Fruit fly (Drosophila melanogaster) whole organism, embryonic: ENCODE data around the gene CG15043.

Experiments
- Ada2b ChIP-seq: fragments of 200-800 bp; sonication (Bioruptor generic); IDR thresholded peaks from 2 replicates; pipeline ENCODE4 v1.3.6; 2022; ENCODE audit warnings: missing biosample characterization, missing genetic modification characterization
- CG10267 ChIP-seq: fragments of 200-800 bp; sonication (Bioruptor generic); optimal IDR thresholded peaks from 2 replicates; lab custom pipeline; 2018; ENCODE audit warnings: missing biosample characterization, mild to moderate bottlenecking, missing genetic modification characterization, moderate library complexity
- CG10543 ChIP-seq: fragments of 200-800 bp; sonication (Bioruptor generic); optimal IDR thresholded peaks from 3 replicates; lab custom pipeline; 2017; ENCODE audit warnings: missing biosample characterization, mild to moderate bottlenecking, missing genetic modification characterization, moderate library complexity
- CG10979 ChIP-seq: fragments of 200-800 bp; sonication (Bioruptor generic); optimal IDR thresholded peaks from 2 replicates; lab custom pipeline; 2018; ENCODE audit warnings: missing biosample characterization, mild to moderate bottlenecking, missing genetic modification characterization, moderate library complexity
- CG11085 ChIP-seq: fragments of 200-800 bp; sonication (Bioruptor generic); IDR thresholded peaks from 2 replicates; pipeline ENCODE4 v1.3.6; 2022; ENCODE audit warnings: missing biosample characterization, missing genetic modification characterization
- CG11093 ChIP-seq: fragments of 200-800 bp; sonication (Bioruptor generic); IDR thresholded peaks from 3 replicates; pipeline ENCODE4 v1.3.6; 2022; ENCODE audit warnings: missing biosample characterization, missing genetic modification characterization
- CG11456 ChIP-seq: fragments of 200-800 bp; sonication (Bioruptor generic); IDR thresholded peaks from 3 replicates; pipeline ENCODE4 v1.3.6; 2022; ENCODE audit warnings: missing biosample characterization, missing genetic modification characterization
- CG13424 ChIP-seq: fragments of 200-800 bp; sonication (Bioruptor generic); optimal IDR thresholded peaks from 2 replicates; lab custom pipeline; 2019; ENCODE audit warnings: missing biosample characterization, mild to moderate bottlenecking, missing genetic modification characterization, moderate library complexity
- CG14667 ChIP-seq: fragments of 200-800 bp; sonication (Bioruptor generic); IDR thresholded peaks from 2 replicates; pipeline ENCODE4 v1.3.6; 2022; ENCODE audit warnings: missing biosample characterization, missing genetic modification characterization
- CG17186 ChIP-seq: fragments of 200-800 bp; sonication (Bioruptor generic); optimal IDR thresholded peaks from 3 replicates; lab custom pipeline; 2017; ENCODE audit warnings: missing biosample characterization, missing genetic modification reagents, missing genetic modification characterization
- CG18476 ChIP-seq: fragments of 200-800 bp; sonication (Bioruptor generic); optimal IDR thresholded peaks from 2 replicates; lab custom pipeline; 2016; ENCODE audit warnings: missing biosample characterization, mild to moderate bottlenecking, missing genetic modification characterization
- CG18764 ChIP-seq: fragments of 200-800 bp; sonication (Bioruptor generic); optimal IDR thresholded peaks from 3 replicates; lab custom pipeline; 2016; ENCODE audit warnings: missing biosample characterization, missing genetic modification characterization
- CG34376 ChIP-seq: fragments of 200-800 bp; sonication (Bioruptor generic); optimal IDR thresholded peaks from 2 replicates; lab custom pipeline; 2018; ENCODE audit warnings: missing biosample characterization, mild to moderate bottlenecking, missing genetic modification characterization
- CG5180 ChIP-seq: fragments of 200-800 bp; sonication (Bioruptor generic); optimal IDR thresholded peaks from 3 replicates; lab custom pipeline; 2017; ENCODE audit warnings: missing biosample characterization, missing genetic modification characterization, mild to moderate bottlenecking, moderate library complexity, missing genetic modification reagents
- CG6683 ChIP-seq: fragments of 200-800 bp; sonication (Bioruptor generic); optimal IDR thresholded peaks from 2 replicates; lab custom pipeline; 2017; ENCODE audit warnings: missing biosample characterization, mild to moderate bottlenecking, missing genetic modification characterization, missing genetic modification reagents
- CG8944 ChIP-seq: fragments of 200-800 bp; sonication (Bioruptor generic); optimal IDR thresholded peaks from 3 replicates; lab custom pipeline; 2016; ENCODE audit warnings: missing biosample characterization, missing genetic modification characterization
- CG9797 ChIP-seq: fragments of 200-800 bp; sonication (Bioruptor generic); optimal IDR thresholded peaks from 3 replicates; lab custom pipeline; 2018; ENCODE audit warnings: missing biosample characterization, mild to moderate bottlenecking, missing genetic modification characterization
- CG9876 ChIP-seq: fragments of 200-800 bp; sonication (Bioruptor generic); optimal IDR thresholded peaks from 2 replicates; lab custom pipeline; 2016; ENCODE audit warnings: missing biosample characterization, missing genetic modification characterization
- D19A ChIP-seq: fragments of 200-800 bp; optimal IDR thresholded peaks from 3 replicates; lab custom pipeline; 2019; ENCODE audit warnings: missing biosample characterization, mild to moderate bottlenecking, missing genetic modification characterization, moderate library complexity
- D19B ChIP-seq: fragments of 200-800 bp; sonication (Bioruptor generic); optimal IDR thresholded peaks from 2 replicates; lab custom pipeline; 2017; ENCODE audit warnings: missing biosample characterization, mild to moderate bottlenecking, missing genetic modification characterization
- Dip2 ChIP-seq: fragments of 200-800 bp; sonication (Bioruptor generic); IDR thresholded peaks from 2 replicates; pipeline ENCODE4 v1.3.6; 2022; ENCODE audit warnings: missing biosample characterization, missing genetic modification characterization
- Ets97D ChIP-seq: fragments of 200-800 bp; sonication (Bioruptor generic); optimal IDR thresholded peaks from 3 replicates; lab custom pipeline; 2016; ENCODE audit warnings: missing biosample characterization, missing genetic modification characterization
- Gug ChIP-seq: fragments of 200-800 bp; sonication (Bioruptor generic); IDR thresholded peaks from 4 replicates; pipeline ENCODE4 v1.3.6; 2022; ENCODE audit warnings: missing biosample characterization, missing genetic modification characterization
- HLH3B ChIP-seq: fragments of 200-800 bp; sonication (Bioruptor generic); IDR thresholded peaks from 2 replicates; pipeline ENCODE4 v1.3.6; 2022; ENCODE audit warnings: missing biosample characterization, missing genetic modification characterization
- Hr3 ChIP-seq: fragments of 200-800 bp; sonication (Bioruptor generic); optimal IDR thresholded peaks from 3 replicates; lab custom pipeline; 2016; ENCODE audit warnings: missing biosample characterization, missing genetic modification characterization
- Lhr ChIP-seq: fragments of 200-800 bp; sonication (Bioruptor generic); optimal IDR thresholded peaks from 3 replicates; lab custom pipeline; 2017; ENCODE audit warnings: mild to moderate bottlenecking, missing biosample characterization, missing genetic modification reagents, missing genetic modification characterization
- Med ChIP-seq: fragments of 200-800 bp; sonication (Bioruptor generic); peaks from one replicate; lab custom pipeline; 2016; ENCODE audit warnings: missing biosample characterization, missing genetic modification characterization, mild to moderate bottlenecking, inconsistent platforms, moderate library complexity
- Meics ChIP-seq: fragments of 200-800 bp; sonication (Bioruptor generic); optimal IDR thresholded peaks from 2 replicates; lab custom pipeline; 2017; ENCODE audit warnings: missing biosample characterization, mild to moderate bottlenecking, missing genetic modification characterization
- Nf-YA ChIP-seq: fragments of 200-800 bp; sonication (Bioruptor generic); IDR thresholded peaks from 2 replicates; pipeline ENCODE4 v1.3.6; 2022; ENCODE audit warnings: missing biosample characterization, missing genetic modification characterization
- Rx ChIP-seq: fragments of 200-800 bp; sonication (Bioruptor generic); IDR thresholded peaks from 2 replicates; pipeline ENCODE4 v1.3.6; 2022; ENCODE audit warnings: missing biosample characterization, missing genetic modification characterization
- Sry-β ChIP-seq: fragments of 200-800 bp; sonication (Bioruptor generic); optimal IDR thresholded peaks from 2 replicates; lab custom pipeline; 2018; ENCODE audit warnings: missing biosample characterization, mild to moderate bottlenecking, missing genetic modification characterization, moderate library complexity
- amos ChIP-seq: fragments of 200-800 bp; sonication (Bioruptor generic); IDR thresholded peaks from 2 replicates; pipeline ENCODE4 v1.3.6; 2022; ENCODE audit warnings: missing biosample characterization, missing genetic modification characterization; ENCODE audit not compliant: partially characterized antibody
- ara ChIP-seq: fragments of 200-800 bp; sonication (Bioruptor generic); IDR thresholded peaks from 2 replicates; pipeline ENCODE4 v1.3.6; 2022; ENCODE audit warnings: missing biosample characterization, missing genetic modification characterization
- bigmax ChIP-seq: fragments of 200-800 bp; sonication (Bioruptor generic); optimal IDR thresholded peaks from 2 replicates; lab custom pipeline; 2018; ENCODE audit warnings: missing biosample characterization, mild to moderate bottlenecking, missing genetic modification characterization
- cato ChIP-seq: fragments of 200-800 bp; sonication (Bioruptor generic); optimal IDR thresholded peaks from 2 replicates; lab custom pipeline; 2016; ENCODE audit warnings: missing biosample characterization, missing genetic modification characterization, borderline replicate concordance
- croc ChIP-seq: fragments of 200-800 bp; sonication (Bioruptor generic); conservative IDR thresholded peaks from 3 replicates; pipeline ENCODE4 v1.3.6; 2022; ENCODE audit warnings: missing biosample characterization, missing genetic modification characterization
- crp ChIP-seq, 2 experiments: fragments of 200-800 bp; sonication (Bioruptor generic); optimal IDR thresholded peaks; 2 replicates in 1 of 2; 3 replicates in 1 of 2; lab custom pipeline; 2017; ENCODE audit warnings: missing biosample characterization in 2 of 2, missing genetic modification characterization in 2 of 2, mild to moderate bottlenecking in 1 of 2, moderate library complexity in 1 of 2
- dan ChIP-seq: fragments of 200-800 bp; sonication (Bioruptor generic); IDR thresholded peaks from 2 replicates; pipeline ENCODE4 v1.3.6; 2022; ENCODE audit warnings: missing biosample characterization, missing genetic modification characterization
- esg ChIP-seq: fragments of 200-800 bp; sonication (Bioruptor generic); conservative IDR thresholded peaks from 2 replicates; pipeline ENCODE4 v1.3.6; 2022; ENCODE audit warnings: missing biosample characterization, missing genetic modification characterization
- eve ChIP-seq, 2 experiments: fragments of >200 bp; optimal IDR thresholded peaks; 2 replicates each; lab custom pipeline; 2017; ENCODE audit warnings: missing biosample characterization in 2 of 2, missing genetic modification characterization in 2 of 2
- gfzf ChIP-seq: fragments of 200-800 bp; sonication (Bioruptor generic); optimal IDR thresholded peaks from 2 replicates; lab custom pipeline; 2016; ENCODE audit warnings: missing biosample characterization, mild to moderate bottlenecking, missing genetic modification characterization, moderate library complexity
- gro ChIP-seq: fragments of 200-800 bp; sonication (Bioruptor generic); optimal IDR thresholded peaks from 2 replicates; lab custom pipeline; 2016; ENCODE audit warnings: missing biosample characterization, missing genetic modification characterization
- gsb-n ChIP-seq: fragments of 200-800 bp; sonication (Bioruptor generic); optimal IDR thresholded peaks from 3 replicates; lab custom pipeline; 2018; ENCODE audit warnings: missing biosample characterization, mild to moderate bottlenecking, missing genetic modification characterization
- ind ChIP-seq: fragments of 200-800 bp; sonication (Bioruptor generic); optimal IDR thresholded peaks from 3 replicates; lab custom pipeline; 2016; ENCODE audit warnings: missing biosample characterization, missing genetic modification characterization
- jing ChIP-seq: fragments of 200-800 bp; sonication (Bioruptor generic); optimal IDR thresholded peaks from 2 replicates; lab custom pipeline; 2018; ENCODE audit warnings: missing biosample characterization, mild to moderate bottlenecking, missing genetic modification characterization
- luna ChIP-seq: fragments of 200-800 bp; sonication (Bioruptor generic); optimal IDR thresholded peaks from 2 replicates; lab custom pipeline; 2016; ENCODE audit warnings: missing biosample characterization, missing genetic modification characterization
- maf-S ChIP-seq: fragments of 200-800 bp; sonication (Bioruptor generic); optimal IDR thresholded peaks from 2 replicates; lab custom pipeline; 2016; ENCODE audit warnings: missing biosample characterization, missing genetic modification characterization
- p53 ChIP-seq: fragments of 200-800 bp; sonication (Bioruptor generic); optimal IDR thresholded peaks from 2 replicates; lab custom pipeline; 2016; ENCODE audit warnings: missing biosample characterization, missing genetic modification characterization
- pros ChIP-seq: fragments of 200-800 bp; sonication (Bioruptor generic); optimal IDR thresholded peaks from 3 replicates; lab custom pipeline; 2019; ENCODE audit warnings: missing biosample characterization, mild to moderate bottlenecking, missing genetic modification characterization, moderate library complexity
- rib ChIP-seq: fragments of 200-800 bp; sonication (Bioruptor generic); IDR thresholded peaks from 2 replicates; pipeline ENCODE4 v1.3.6; 2022; ENCODE audit warnings: missing biosample characterization, missing genetic modification characterization
- sens ChIP-seq: fragments of 200-800 bp; sonication (Bioruptor generic); peaks from one replicate; lab custom pipeline; 2016; ENCODE audit warnings: missing biosample characterization, missing genetic modification characterization
- toy ChIP-seq: fragments of 200-800 bp; sonication (Bioruptor generic); IDR thresholded peaks from 2 replicates; pipeline ENCODE4 v1.3.6; 2022; ENCODE audit warnings: missing biosample characterization, missing genetic modification characterization

The CG15043 gene

dm6 chrX:18533308-18533707 lies 39.3 kb upstream of the CG15043 start (continued):
- no peak for TF ChIP-seq CG8944 (GFP tag; lab: Kevin White, UChicago)
- TF ChIP-seq CG6683: no peak
- no peak for TF ChIP-seq CG18764 (GFP tag; lab: Kevin White, UChicago)
- 0 out of 2 replicates have a peak, but pooled peaks have one; percentile 15 for TF ChIP-seq esg
- TF ChIP-seq Med (GFP tag; lab: Kevin White, UChicago): peak; percentile 80
- no peak for TF ChIP-seq CG18476
- TF ChIP-seq D19A (tag; lab: Kevin White, UChicago): peak; percentile 18
- TF ChIP-seq CG11456 (GFP tag; lab: Robert Waterston, UW): no peak
- TF ChIP-seq luna (GFP tag; lab: Kevin White, UChicago): no peak
- no peak for TF ChIP-seq bigmax (GFP tag; lab: Kevin White, UChicago)
- TF ChIP-seq p53 (GFP tag; lab: Kevin White, UChicago): no peak
- no peak for TF ChIP-seq Ada2b
- no peak for TF ChIP-seq ind (GFP tag; lab: Kevin White, UChicago)
- no peak for TF ChIP-seq CG10543
- no peak for TF ChIP-seq CG14667
- no peak for TF ChIP-seq toy (GFP tag; lab: Robert Waterston, UW)
- TF ChIP-seq CG17186 (GFP tag; lab: Kevin White, UChicago): no peak
- no peak for TF ChIP-seq pros (GFP tag; lab: Kevin White, UChicago)
- no peak for TF ChIP-seq jing (GFP tag; lab: Kevin White, UChicago)
- peak; percentile 14 for TF ChIP-seq CG13424
- TF ChIP-seq CG9876 (GFP tag; lab: Kevin White, UChicago): no peak
- TF ChIP-seq eve (GFP tag; optimal IDR thresholded peaks at IDR 0.05; lab: Kevin White, UChicago): no peak
- no peak for TF ChIP-seq Nf-YA (GFP tag; lab: Robert Waterston, UW)
- TF ChIP-seq gro: no peak
- TF ChIP-seq Hr3 (GFP tag; lab: Kevin White, UChicago): peak; percentile 41
- no peak for TF ChIP-seq CG10267 (tag; lab: Kevin White, UChicago)
- TF ChIP-seq ara (GFP tag; lab: Robert Waterston, UW): no peak
- no peak for TF ChIP-seq CG34376 (GFP tag; lab: Kevin White, UChicago)
- TF ChIP-seq CG9797: no peak
- no peak for TF ChIP-seq maf-S (GFP tag; lab: Kevin White, UChicago)
- no peak for TF ChIP-seq gfzf (GFP tag; lab: Kevin White, UChicago)
- no peak for TF ChIP-seq CG5180 (GFP tag; lab: Kevin White, UChicago)
- TF ChIP-seq D19B (GFP tag; lab: Kevin White, UChicago): no peak
- no peak for TF ChIP-seq Dip2 (GFP tag; lab: Robert Waterston, UW)
- TF ChIP-seq Lhr (GFP tag; lab: Kevin White, UChicago): peak; percentile 11
- peak; percentile 34; the same call in 1 of the 3 replicates for TF ChIP-seq croc
- TF ChIP-seq sens (GFP tag; lab: Kevin White, UChicago): peak; percentile 89
- no peak for TF ChIP-seq HLH3B (GFP tag; lab: Robert Waterston, UW)
- TF ChIP-seq Meics (GFP tag; lab: Kevin White, UChicago): no peak
- TF ChIP-seq CG10979 (tag; lab: Kevin White, UChicago): peak; percentile 39
- peak; percentile 33 for TF ChIP-seq gsb-n (tag; lab: Kevin White, UChicago)
- TF ChIP-seq rib (GFP tag; lab: Robert Waterston, UW): no peak
- TF ChIP-seq Ets97D (GFP tag; lab: Kevin White, UChicago): peak; percentile 4
- TF ChIP-seq CG11085: no peak
- no peak for TF ChIP-seq CG11093 (GFP tag; lab: Robert Waterston, UW)
- no peak for TF ChIP-seq crp (GFP tag; optimal IDR thresholded peaks at IDR 0.05; lab: Kevin White, UChicago)
- TF ChIP-seq amos (GFP tag; lab: Robert Waterston, UW): no peak
- no peak for TF ChIP-seq cato (GFP tag; lab: Kevin White, UChicago)
- TF ChIP-seq dan: no peak
- TF ChIP-seq Rx (GFP tag; lab: Robert Waterston, UW): no peak
- no peak; the same call in 3 of the 4 replicates for TF ChIP-seq Gug (GFP tag; lab: Robert Waterston, UW)
- no peak for TF ChIP-seq Sry-β
